Worm (Caenorhabditis elegans) whole organism, L2 larva: Measurements from ENCODE around the gene Y38C1AA.1.

Experiments
- blmp-1 ChIP-seq: sonication (generic microtip); optimal IDR thresholded peaks from 2 replicates; lab custom pipeline; 2017; ENCODE audit warnings: missing genetic modification characterization, mild to moderate bottlenecking, missing compliant biosample characterization, antibody characterized with exemption, moderate library complexity; ENCODE audit not compliant: insufficient read depth
- ceh-82 ChIP-seq: fragments of 150-350 bp; optimal IDR thresholded peaks from 2 replicates; lab custom pipeline; 2014; ENCODE audit warnings: missing biosample characterization, missing genetic modification characterization
- elt-3 ChIP-seq: sonication (generic microtip); optimal IDR thresholded peaks from 2 replicates; lab custom pipeline; 2017; ENCODE audit warnings: missing biosample characterization, missing genetic modification characterization
- lin-39 ChIP-seq: fragments of 150-350 bp; optimal IDR thresholded peaks from 2 replicates; lab custom pipeline; 2014; ENCODE audit warnings: missing biosample characterization, missing genetic modification reagents, missing genetic modification characterization
- lsy-2 ChIP-seq, 2 experiments: fragments of 150-350 bp in 1 of 2; sonication (generic microtip) in 1 of 2; optimal IDR thresholded peaks; 2 replicates each; lab custom pipeline; 2014 to 2017; ENCODE audit warnings: missing biosample characterization in 2 of 2, missing genetic modification characterization in 2 of 2
- nhr-23 ChIP-seq: fragments of 150-350 bp; optimal IDR thresholded peaks from 2 replicates; lab custom pipeline; 2014; ENCODE audit warnings: missing biosample characterization, missing genetic modification reagents, missing genetic modification characterization
- nhr-237 ChIP-seq: fragments of 150-350 bp; optimal IDR thresholded peaks from 2 replicates; lab custom pipeline; 2014; ENCODE audit warnings: missing biosample characterization, missing genetic modification characterization
- nhr-6 ChIP-seq: fragments of 150-350 bp; optimal IDR thresholded peaks from 2 replicates; lab custom pipeline; 2014; ENCODE audit warnings: missing biosample characterization, missing genetic modification characterization
- snpc-4 ChIP-seq: fragments of 150-350 bp; optimal IDR thresholded peaks from 2 replicates; lab custom pipeline; 2014; ENCODE audit warnings: missing biosample characterization, missing genetic modification characterization
- unc-62 ChIP-seq: fragments of 150-350 bp; optimal IDR thresholded peaks from 2 replicates; lab custom pipeline; 2014; ENCODE audit warnings: missing biosample characterization, missing genetic modification reagents, missing genetic modification characterization
- ztf-1 ChIP-seq: fragments of 200-800 bp; sonication (Bioruptor generic); conservative IDR thresholded peaks from 2 replicates; pipeline ENCODE4 v1.3.6; 2022; ENCODE audit warnings: missing genetic modification characterization, missing compliant biosample characterization
- ztf-4 ChIP-seq: fragments of 150-350 bp; optimal IDR thresholded peaks from 2 replicates; lab custom pipeline; 2014; ENCODE audit warnings: missing biosample characterization, missing genetic modification characterization

DNA sequence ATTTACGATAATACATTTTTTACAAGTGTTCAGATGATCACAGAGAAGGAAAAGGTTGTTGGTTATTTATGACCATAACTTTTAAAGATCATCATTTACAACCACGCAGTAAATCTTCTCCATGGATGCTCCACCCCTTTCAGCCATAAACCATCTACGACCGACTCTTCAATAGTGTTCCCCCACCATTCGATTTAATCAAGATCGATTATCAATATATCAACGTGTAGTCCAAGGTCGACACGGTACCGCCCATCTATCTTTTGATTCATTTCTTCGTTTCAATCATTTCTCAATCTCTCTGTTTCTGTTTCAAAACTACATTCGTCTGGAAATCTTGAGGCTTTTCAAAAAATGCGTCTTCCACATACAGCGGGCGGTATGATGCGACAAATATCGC lies 36.9 kb downstream of the Y38C1AA.1 start, which contains the start of gene aass-1:
- TF ChIP-seq ztf-1 (no peak), elt-3 (tag; lab: Kevin White, UChicago) (no peak), lsy-2 (tag; optimal IDR thresholded peaks at IDR 0.05; lab: Kevin White, UChicago) (no peak), blmp-1 (no peak), lin-39 (tag; lab: Kevin White, UChicago) (no peak), nhr-6 (tag; lab: Kevin White, UChicago) (no peak), nhr-237 (no peak), ztf-4 (no peak), snpc-4 (no peak), ceh-82 (tag; lab: Kevin White, UChicago) (no peak), unc-62 (GFP tag; lab: Kevin White, UChicago) (no peak), nhr-23 (no peak)
